Worm (Caenorhabditis elegans) whole organism, L1 larva: ENCODE results near the gene ZK1307.7.
A peak's percentile ranks its signal among the peaks of the same experiment; 100 is the strongest.

Source experiments
- C34B4.2 ChIP-seq: sonication (generic microtip); optimal IDR thresholded peaks from 2 replicates; lab custom pipeline; 2017; ENCODE audit warnings: mild to moderate bottlenecking, missing genetic modification characterization, missing compliant biosample characterization
- alr-1 ChIP-seq: fragments of 200-800 bp; sonication (Bioruptor generic); optimal IDR thresholded peaks from 2 replicates; lab custom pipeline; 2018; ENCODE audit warnings: borderline replicate concordance, mild to moderate bottlenecking, missing genetic modification characterization, missing compliant biosample characterization
- aly-2 ChIP-seq: fragments of 150-350 bp; optimal IDR thresholded peaks from 2 replicates; lab custom pipeline; 2014; ENCODE audit warnings: missing biosample characterization, missing genetic modification characterization
- ama-1 ChIP-seq: fragments of 150-350 bp; optimal IDR thresholded peaks from 2 replicates; lab custom pipeline; 2014
- blmp-1 ChIP-seq: fragments of 150-350 bp; optimal IDR thresholded peaks from 2 replicates; lab custom pipeline; 2014; ENCODE audit warnings: missing biosample characterization, missing genetic modification characterization
- ceh-8 ChIP-seq: fragments of 200-800 bp; sonication (Bioruptor generic); optimal IDR thresholded peaks from 2 replicates; lab custom pipeline; 2018; ENCODE audit warnings: mild to moderate bottlenecking, missing genetic modification characterization, moderate library complexity, missing compliant biosample characterization
- ceh-82 ChIP-seq, 3 experiments: fragments of 150-350 bp in 1 of 3; sonication (generic microtip) in 2 of 3; optimal IDR thresholded peaks; 2 replicates each; lab custom pipeline; 2014 to 2017; ENCODE audit warnings: missing biosample characterization in 3 of 3, missing genetic modification characterization in 3 of 3
- ceh-88 ChIP-seq: fragments of 200-800 bp; sonication (Bioruptor generic); IDR thresholded peaks from 2 replicates; pipeline ENCODE4 v1.3.6; 2022; ENCODE audit warnings: missing genetic modification characterization, missing compliant biosample characterization
- ceh-90 ChIP-seq: sonication (generic microtip); optimal IDR thresholded peaks from 2 replicates; lab custom pipeline; 2016; ENCODE audit warnings: missing genetic modification characterization, missing compliant biosample characterization
- ces-1 ChIP-seq: fragments of 150-350 bp; optimal IDR thresholded peaks from 2 replicates; lab custom pipeline; 2014; ENCODE audit warnings: missing biosample characterization, missing genetic modification reagents, missing genetic modification characterization
- efl-1 ChIP-seq, 4 experiments: fragments of 150-350 bp; optimal IDR thresholded peaks in 3 of 4; peaks in 1 of 4; 1 replicate in 1 of 4; 2 replicates in 3 of 4; lab custom pipeline; 2014; ENCODE audit warnings: missing biosample characterization in 2 of 4, missing genetic modification characterization in 2 of 4, missing genetic modification reagents in 2 of 4
- egl-13 ChIP-seq: sonication (generic microtip); optimal IDR thresholded peaks from 2 replicates; lab custom pipeline; 2016; ENCODE audit warnings: missing genotype, missing genetic modification reagents, missing genetic modification characterization, missing compliant biosample characterization
- elt-2 ChIP-seq: sonication (generic microtip); optimal IDR thresholded peaks from 2 replicates; lab custom pipeline; 2016; ENCODE audit warnings: missing genetic modification characterization, mild to moderate bottlenecking, inconsistent platforms, missing compliant biosample characterization, missing genetic modification reagents
- elt-3 ChIP-seq, 6 experiments: fragments of 150-350 bp in 1 of 6; sonication (generic microtip); optimal IDR thresholded peaks; 2 replicates each; lab custom pipeline; 2017 to 2018; ENCODE audit warnings: missing biosample characterization in 6 of 6, missing genetic modification characterization in 6 of 6, inconsistent platforms in 1 of 6
- ets-5 ChIP-seq: fragments of 200-800 bp; sonication (Bioruptor generic); IDR thresholded peaks from 2 replicates; pipeline ENCODE4 v1.3.6; 2022; ENCODE audit warnings: missing genetic modification characterization, missing compliant biosample characterization
- fkh-10 ChIP-seq: sonication (generic microtip); optimal IDR thresholded peaks from 2 replicates; lab custom pipeline; 2017; ENCODE audit warnings: missing biosample characterization, missing genetic modification reagents, missing genetic modification characterization
- fkh-8 ChIP-seq: sonication (generic microtip); optimal IDR thresholded peaks from 2 replicates; lab custom pipeline; 2016; ENCODE audit warnings: mild to moderate bottlenecking, missing genetic modification characterization, missing compliant biosample characterization
- fos-1 ChIP-seq: fragments of 150-350 bp; optimal IDR thresholded peaks from 2 replicates; lab custom pipeline; 2014; ENCODE audit warnings: missing biosample characterization, missing genetic modification characterization
- hlh-17 ChIP-seq: fragments of 200-800 bp; sonication (Bioruptor generic); optimal IDR thresholded peaks from 2 replicates; lab custom pipeline; 2018; ENCODE audit warnings: missing genetic modification characterization, mild to moderate bottlenecking, missing compliant biosample characterization, moderate library complexity, borderline replicate concordance
- hlh-4 ChIP-seq: sonication (generic microtip); optimal IDR thresholded peaks from 2 replicates; lab custom pipeline; 2016; ENCODE audit warnings: mild to moderate bottlenecking, missing genetic modification characterization, missing compliant biosample characterization
- hpl-2 ChIP-seq: fragments of 150-350 bp; optimal IDR thresholded peaks from 2 replicates; lab custom pipeline; 2014; ENCODE audit warnings: missing biosample characterization, missing genetic modification reagents, missing genetic modification characterization
- lin-14 ChIP-seq: fragments of 200-800 bp; sonication (Bioruptor generic); optimal IDR thresholded peaks from 2 replicates; lab custom pipeline; 2018; ENCODE audit warnings: mild to moderate bottlenecking, missing genetic modification characterization, moderate library complexity, missing compliant biosample characterization
- lin-35 ChIP-seq, 2 experiments: fragments of 150-350 bp; optimal IDR thresholded peaks; 2 replicates each; lab custom pipeline; 2014; ENCODE audit warnings: missing biosample characterization in 2 of 2, missing genetic modification characterization in 2 of 2, missing genetic modification reagents in 2 of 2
- lsy-2 ChIP-seq, 2 experiments: fragments of 150-350 bp; optimal IDR thresholded peaks; 2 replicates each; lab custom pipeline; 2014; ENCODE audit warnings: missing biosample characterization in 2 of 2, missing genetic modification characterization in 2 of 2
- mdl-1 ChIP-seq, 2 experiments: fragments of 150-350 bp; optimal IDR thresholded peaks; 2 replicates each; lab custom pipeline; 2014 to 2017; ENCODE audit warnings: missing biosample characterization in 2 of 2, missing genetic modification characterization in 2 of 2, inconsistent platforms in 1 of 2
- nhr-20 ChIP-seq: sonication (generic microtip); optimal IDR thresholded peaks from 2 replicates; lab custom pipeline; 2016; ENCODE audit warnings: mild to moderate bottlenecking, missing genetic modification characterization, missing compliant biosample characterization
- nhr-28 ChIP-seq: fragments of 150-350 bp; optimal IDR thresholded peaks from 2 replicates; lab custom pipeline; 2014; ENCODE audit warnings: missing biosample characterization, missing genetic modification characterization
- nhr-71 ChIP-seq: sonication (generic microtip); optimal IDR thresholded peaks from 2 replicates; lab custom pipeline; 2016; ENCODE audit warnings: mild to moderate bottlenecking, missing genetic modification characterization, moderate library complexity, missing compliant biosample characterization
- nhr-84 ChIP-seq: sonication (generic microtip); optimal IDR thresholded peaks from 2 replicates; lab custom pipeline; 2017; ENCODE audit warnings: missing biosample characterization, missing genetic modification characterization
- nhr-85 ChIP-seq: sonication (generic microtip); peaks from one replicate; lab custom pipeline; 2016; ENCODE audit warnings: missing genetic modification characterization, inconsistent platforms, missing compliant biosample characterization
- pag-3 ChIP-seq: sonication (generic microtip); optimal IDR thresholded peaks from 2 replicates; lab custom pipeline; 2017; ENCODE audit warnings: missing genetic modification characterization, mild to moderate bottlenecking, missing compliant biosample characterization, antibody characterized with exemption, borderline replicate concordance; ENCODE audit not compliant: insufficient read depth
- rnt-1 ChIP-seq: sonication (generic microtip); optimal IDR thresholded peaks from 2 replicates; lab custom pipeline; 2016; ENCODE audit warnings: mild to moderate bottlenecking, missing genetic modification characterization, moderate library complexity, missing compliant biosample characterization
- snpc-4 ChIP-seq: fragments of 150-350 bp; optimal IDR thresholded peaks from 2 replicates; lab custom pipeline; 2014; ENCODE audit warnings: missing biosample characterization, missing genetic modification characterization
- sptf-1 ChIP-seq: fragments of 150-350 bp; optimal IDR thresholded peaks from 2 replicates; lab custom pipeline; 2014; ENCODE audit warnings: missing biosample characterization, missing genetic modification characterization
- unc-30 ChIP-seq: sonication (generic microtip); optimal IDR thresholded peaks from 2 replicates; lab custom pipeline; 2017; ENCODE audit warnings: missing biosample characterization, missing genetic modification characterization
- xbp-1 ChIP-seq: sonication (generic microtip); optimal IDR thresholded peaks from 2 replicates; lab custom pipeline; 2016; ENCODE audit warnings: missing genetic modification characterization, missing compliant biosample characterization
- zag-1 ChIP-seq: fragments of 150-350 bp; optimal IDR thresholded peaks from 2 replicates; lab custom pipeline; 2014; ENCODE audit warnings: missing biosample characterization, missing genetic modification characterization
- ztf-4 ChIP-seq: fragments of 150-350 bp; optimal IDR thresholded peaks from 2 replicates; lab custom pipeline; 2014; ENCODE audit warnings: missing biosample characterization, missing genetic modification characterization

ZK1307.7 gene

ce11 chrII:9662160-9662559, 25.8 kb downstream of the ZK1307.7 start:
- no peak for TF ChIP-seq hpl-2 (GFP tag; lab: Kevin White, UChicago)
- TF ChIP-seq hlh-4 (tag; lab: Kevin White, UChicago), result no peak
- no peak for TF ChIP-seq lin-35 (GFP tag; optimal IDR thresholded peaks at IDR 0.05; lab: Kevin White, UChicago)
- TF ChIP-seq zag-1 (tag; lab: Kevin White, UChicago), result no peak
- TF ChIP-seq hlh-17, result no peak
- TF ChIP-seq ama-1 (lab: Kevin White, UChicago), result no peak
- no peak for TF ChIP-seq nhr-84 (tag; lab: Kevin White, UChicago)
- TF ChIP-seq fkh-8 (tag; lab: Kevin White, UChicago), result no peak
- TF ChIP-seq elt-2 (tag; lab: Kevin White, UChicago), result no peak
- TF ChIP-seq ets-5 (GFP tag; lab: Robert Waterston, UW), result no peak
- no peak for TF ChIP-seq C34B4.2
- no peak for TF ChIP-seq mdl-1 (tag; optimal IDR thresholded peaks at IDR 0.05; lab: Kevin White, UChicago)
- TF ChIP-seq lin-14 (GFP tag; lab: Kevin White, UChicago), result no peak
- no peak for TF ChIP-seq xbp-1 (tag; lab: Kevin White, UChicago)
- no peak for TF ChIP-seq ztf-4 (tag; lab: Kevin White, UChicago)
- no peak for TF ChIP-seq alr-1 (tag; lab: Kevin White, UChicago)
- TF ChIP-seq rnt-1, result no peak
- no peak for TF ChIP-seq fos-1 (tag; lab: Kevin White, UChicago)

- no peak for TF ChIP-seq egl-13
- TF ChIP-seq elt-3 (tag; optimal IDR thresholded peaks at IDR 0.05; lab: Kevin White, UChicago), result peak in 1 of 6 experiments; percentile 38
- peak; percentile 10 for TF ChIP-seq lin-14 (GFP tag; lab: Kevin White, UChicago)
- TF ChIP-seq nhr-71 (tag; lab: Kevin White, UChicago), result peak; percentile 18
- TF ChIP-seq lsy-2 (tag; optimal IDR thresholded peaks at IDR 0.05; lab: Kevin White, UChicago), result no peak
- TF ChIP-seq blmp-1 (tag; lab: Kevin White, UChicago), result peak; percentile 26
- no peak for TF ChIP-seq unc-30 (tag; lab: Kevin White, UChicago)
- no peak for TF ChIP-seq ceh-88 (GFP tag; lab: Robert Waterston, UW)
- peak; percentile 66 for TF ChIP-seq nhr-85 (tag; lab: Kevin White, UChicago)
- TF ChIP-seq nhr-20 (tag; lab: Kevin White, UChicago), result peak; percentile 47
- TF ChIP-seq, all 84 proteins: peak for 6
Observed at ce11 chrII:9662797-9663196, 26.4 kb downstream of the ZK1307.7 start, which contains the start of gene cyp-13A10. TSS of gene cyp-13A10 (minus strand) at chrII:9662884.

- TF ChIP-seq ceh-90, result no peak
- TF ChIP-seq sptf-1 (tag; lab: Kevin White, UChicago), result no peak
- TF ChIP-seq ceh-8, result no peak
- TF ChIP-seq snpc-4, result no peak
- no peak for TF ChIP-seq pag-3 (tag; lab: Kevin White, UChicago)
- no peak for TF ChIP-seq C34B4.2
- no peak for TF ChIP-seq fos-1 (tag; lab: Kevin White, UChicago)
- no peak for TF ChIP-seq nhr-28
- peak; percentile 22 for TF ChIP-seq nhr-71 (tag; lab: Kevin White, UChicago)
- TF ChIP-seq lin-14 (GFP tag; lab: Kevin White, UChicago), result peak; percentile 15
- no peak for TF ChIP-seq ama-1 (lab: Kevin White, UChicago)
- peak; percentile 38 for TF ChIP-seq fkh-8 (tag; lab: Kevin White, UChicago)
Observed at ce11 chrII:9665577-9665976, 29.2 kb downstream of the ZK1307.7 start, which contains the start of gene ZK1320.5. TSS of gene ZK1320.5 (minus strand) at chrII:9665677.

DNA sequence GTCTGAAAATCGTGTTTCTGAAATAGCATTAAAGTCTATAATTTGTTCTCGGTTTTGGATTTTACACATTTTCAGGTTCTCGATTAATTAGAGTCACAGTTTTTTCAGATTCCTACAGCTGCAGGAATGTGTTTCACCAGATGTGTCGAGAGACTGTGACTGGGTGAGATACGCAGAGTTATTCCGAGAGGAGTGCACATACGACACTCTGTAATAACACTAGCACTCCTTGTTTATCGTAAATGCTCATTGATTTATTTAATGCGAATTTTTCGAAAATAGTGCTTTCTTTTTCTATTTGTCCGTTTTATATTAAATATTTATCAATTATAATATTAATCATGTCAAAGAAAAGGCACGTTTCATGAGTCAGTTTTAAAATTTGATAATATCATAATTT, 31.0 kb downstream of the ZK1307.7 start, which contains the start of gene ZK1320.11:
Gene ZK1320.11, plus strand, starts transcription at position 243 of the 400 bp plus-strand sequence.
- TF ChIP-seq ceh-82 (tag; optimal IDR thresholded peaks at IDR 0.05; lab: Kevin White, UChicago), result peak in 1 of 3 experiments; percentile 9
- peak in 1 of 2 experiments; percentile 58 for TF ChIP-seq lsy-2 (tag; optimal IDR thresholded peaks at IDR 0.05; lab: Kevin White, UChicago)
- peak; percentile 21 to 27 for TF ChIP-seq efl-1 (optimal IDR thresholded peaks at IDR 0.05; lab: Kevin White, UChicago)
- no peak for TF ChIP-seq efl-1 (GFP tag; optimal IDR thresholded peaks at IDR 0.05 in 1 of 2; lab: Kevin White, UChicago)
- no peak for TF ChIP-seq nhr-85 (tag; lab: Kevin White, UChicago)
- no peak for TF ChIP-seq nhr-20 (tag; lab: Kevin White, UChicago)
- no peak for TF ChIP-seq aly-2 (tag; lab: Kevin White, UChicago)
- TF ChIP-seq lin-14 (GFP tag; lab: Kevin White, UChicago), result peak; percentile 5
- no peak for TF ChIP-seq fkh-10 (GFP tag; lab: Kevin White, UChicago)
- peak; percentile 25 for TF ChIP-seq nhr-71 (tag; lab: Kevin White, UChicago)
- no peak for TF ChIP-seq ces-1 (GFP tag; lab: Kevin White, UChicago)
- TF ChIP-seq hlh-4 (tag; lab: Kevin White, UChicago), result peak; percentile 22
